Fruit fly (Drosophila melanogaster): ENCODE data around the gene CG5921.

- TF ChIP-seq CG8319 (GFP tag; optimal IDR thresholded peaks at IDR 0.05) (no peak), CG3919 (GFP tag; optimal IDR thresholded peaks at IDR 0.05) (no peak), CG10631 (GFP tag; optimal IDR thresholded peaks at IDR 0.05) (no peak), CG15336 (GFP tag; IDR thresholded peaks at IDR 0.05) (no peak), Ets96B (tag; optimal IDR thresholded peaks at IDR 0.05) (no peak), eg (GFP tag; IDR thresholded peaks at IDR 0.05) (no peak), CG6854 (GFP tag; optimal IDR thresholded peaks at IDR 0.05) (no peak), CG34406 (GFP tag; optimal IDR thresholded peaks at IDR 0.05) (no peak), Blimp-1 (GFP tag; optimal IDR thresholded peaks at IDR 0.05) (no peak), topi (GFP tag; optimal IDR thresholded peaks at IDR 0.05) (no peak), Sox15 (GFP tag; optimal IDR thresholded peaks at IDR 0.05) (no peak), CG6792 (GFP tag; optimal IDR thresholded peaks at IDR 0.05) (no peak)
Observed at dm6 chrX:6007502-6007901, 43.1 kb upstream of the CG5921 start.
